Worm (Caenorhabditis elegans): Measurements from ENCODE around the gene C27D6.3.

- TF ChIP-seq flt-1 (GFP tag; IDR thresholded peaks at IDR 0.05) (no peak), tab-1 (GFP tag; IDR thresholded peaks at IDR 0.05) (no peak), ztf-23 (GFP tag; IDR thresholded peaks at IDR 0.05) (no peak), ref-1 (GFP tag; conservative IDR thresholded peaks at IDR 0.05) (no peak)
Measured at ce11 chrII:5200987-5201582, 26.8 kb upstream of the C27D6.3 start.

Measured in whole organism, midembryonic.